Worm (Caenorhabditis elegans) whole organism, L3 larva: ENCODE data around the gene F43C1.7.

Experiments used
- R02D3.7 ChIP-seq: fragments of 150-350 bp; optimal IDR thresholded peaks from 2 replicates; lab custom pipeline; 2014; ENCODE audit warnings: missing biosample characterization, missing genetic modification characterization
- ZK546.5 ChIP-seq: sonication (generic microtip); optimal IDR thresholded peaks from 2 replicates; lab custom pipeline; 2017; ENCODE audit warnings: missing biosample characterization, missing genetic modification characterization
- aly-2 ChIP-seq: fragments of 150-350 bp; optimal IDR thresholded peaks from 2 replicates; lab custom pipeline; 2014; ENCODE audit warnings: missing biosample characterization, missing genetic modification characterization
- ceh-16 ChIP-seq: sonication (generic microtip); optimal IDR thresholded peaks from 2 replicates; lab custom pipeline; 2017; ENCODE audit warnings: missing biosample characterization, missing genetic modification characterization
- ceh-9 ChIP-seq: sonication (generic microtip); optimal IDR thresholded peaks from 2 replicates; lab custom pipeline; 2018; ENCODE audit warnings: missing biosample characterization, missing genetic modification characterization
- daf-12 ChIP-seq: fragments of 150-350 bp; optimal IDR thresholded peaks from 2 replicates; lab custom pipeline; 2014; ENCODE audit warnings: missing biosample characterization, missing genetic modification reagents, missing genetic modification characterization
- egl-27 ChIP-seq: sonication (generic microtip); optimal IDR thresholded peaks from 4 replicates; lab custom pipeline; 2017; ENCODE audit warnings: missing biosample characterization, missing genetic modification reagents, missing genetic modification characterization
- egl-5 ChIP-seq: fragments of 150-350 bp; optimal IDR thresholded peaks from 2 replicates; lab custom pipeline; 2017; ENCODE audit warnings: missing biosample characterization, missing genetic modification reagents, missing genetic modification characterization, inconsistent platforms
- elt-1 ChIP-seq: fragments of 150-350 bp; optimal IDR thresholded peaks from 2 replicates; lab custom pipeline; 2014; ENCODE audit warnings: missing biosample characterization, missing genetic modification characterization
- elt-2 ChIP-seq: sonication (generic microtip); optimal IDR thresholded peaks from 2 replicates; lab custom pipeline; 2016; ENCODE audit warnings: missing genetic modification reagents, mild to moderate bottlenecking, missing genetic modification characterization, missing compliant biosample characterization
- elt-3 ChIP-seq, 3 experiments: fragments of 150-350 bp in 1 of 3; sonication (generic microtip) in 2 of 3; optimal IDR thresholded peaks; 2 replicates in 2 of 3; 4 replicates in 1 of 3; lab custom pipeline; 2014 to 2017; ENCODE audit warnings: missing biosample characterization in 3 of 3, missing genetic modification characterization in 3 of 3
- eor-1 ChIP-seq, 2 experiments: fragments of 150-350 bp; optimal IDR thresholded peaks; 2 replicates each; lab custom pipeline; 2014 to 2018; ENCODE audit warnings: missing biosample characterization in 2 of 2, missing genetic modification characterization in 2 of 2
- fkh-2 ChIP-seq: fragments of 150-350 bp; optimal IDR thresholded peaks from 2 replicates; lab custom pipeline; 2014; ENCODE audit warnings: missing biosample characterization, missing genetic modification reagents, missing genetic modification characterization
- fos-1 ChIP-seq: fragments of 150-350 bp; optimal IDR thresholded peaks from 2 replicates; lab custom pipeline; 2014; ENCODE audit warnings: missing biosample characterization, missing genetic modification characterization
- hmg-11 ChIP-seq: sonication (generic microtip); optimal IDR thresholded peaks from 2 replicates; lab custom pipeline; 2016; ENCODE audit warnings: missing genetic modification characterization, missing compliant biosample characterization
- jun-1 ChIP-seq: fragments of 150-350 bp; optimal IDR thresholded peaks from 2 replicates; lab custom pipeline; 2014; ENCODE audit warnings: missing biosample characterization, missing genetic modification reagents, missing genetic modification characterization
- lin-15B ChIP-seq: fragments of 150-350 bp; optimal IDR thresholded peaks from 2 replicates; lab custom pipeline; 2014; ENCODE audit warnings: missing biosample characterization, missing genetic modification characterization
- lin-39 ChIP-seq: fragments of 150-350 bp; optimal IDR thresholded peaks from 2 replicates; lab custom pipeline; 2018; ENCODE audit warnings: missing biosample characterization, missing genetic modification reagents, missing genetic modification characterization
- lsy-12 ChIP-seq: sonication (generic microtip); optimal IDR thresholded peaks from 2 replicates; lab custom pipeline; 2016; ENCODE audit warnings: mild to moderate bottlenecking, missing genetic modification characterization, missing compliant biosample characterization
- mdl-1 ChIP-seq: fragments of 150-350 bp; optimal IDR thresholded peaks from 2 replicates; lab custom pipeline; 2014; ENCODE audit warnings: missing biosample characterization, missing genetic modification characterization
- mml-1 ChIP-seq: fragments of 150-350 bp; sonication (generic microtip); optimal IDR thresholded peaks from 3 replicates; lab custom pipeline; 2014; ENCODE audit warnings: missing biosample characterization, missing genetic modification characterization
- nfya-1 ChIP-seq: sonication (generic microtip); optimal IDR thresholded peaks from 2 replicates; lab custom pipeline; 2017; ENCODE audit warnings: missing genetic modification characterization, mild to moderate bottlenecking, missing compliant biosample characterization, antibody characterized with exemption, moderate library complexity; ENCODE audit not compliant: insufficient read depth
- nhr-11 ChIP-seq: fragments of 150-350 bp; optimal IDR thresholded peaks from 2 replicates; lab custom pipeline; 2014; ENCODE audit warnings: missing biosample characterization, missing genetic modification characterization
- nhr-12 ChIP-seq: fragments of 150-350 bp; optimal IDR thresholded peaks from 2 replicates; lab custom pipeline; 2014; ENCODE audit warnings: missing biosample characterization, missing genetic modification characterization
- nhr-23 ChIP-seq: fragments of 150-350 bp; optimal IDR thresholded peaks from 2 replicates; lab custom pipeline; 2014; ENCODE audit warnings: missing biosample characterization, missing genetic modification reagents, missing genetic modification characterization
- nhr-237 ChIP-seq: fragments of 150-350 bp; optimal IDR thresholded peaks from 2 replicates; lab custom pipeline; 2014; ENCODE audit warnings: missing biosample characterization, missing genetic modification characterization
- nhr-25 ChIP-seq: sonication (generic microtip); optimal IDR thresholded peaks from 2 replicates; lab custom pipeline; 2017; ENCODE audit warnings: missing biosample characterization, missing genetic modification characterization
- nhr-43 ChIP-seq: sonication (generic microtip); optimal IDR thresholded peaks from 2 replicates; lab custom pipeline; 2016; ENCODE audit warnings: mild to moderate bottlenecking, missing genetic modification characterization, missing compliant biosample characterization; ENCODE audit not compliant: poor library complexity, severe bottlenecking
- nhr-76 ChIP-seq: fragments of 150-350 bp; sonication (generic microtip); optimal IDR thresholded peaks from 5 replicates; lab custom pipeline; 2014; ENCODE audit warnings: missing biosample characterization, missing genetic modification characterization
- nhr-77 ChIP-seq: fragments of 150-350 bp; optimal IDR thresholded peaks from 2 replicates; lab custom pipeline; 2014; ENCODE audit warnings: missing biosample characterization, missing genetic modification characterization
- pha-4 ChIP-seq: fragments of 150-350 bp; optimal IDR thresholded peaks from 2 replicates; lab custom pipeline; 2014; ENCODE audit warnings: missing biosample characterization, missing genetic modification reagents, missing genetic modification characterization
- pqm-1 ChIP-seq: fragments of 150-350 bp; optimal IDR thresholded peaks from 2 replicates; lab custom pipeline; 2017; ENCODE audit warnings: missing biosample characterization, missing genetic modification characterization, inconsistent platforms
- sea-2 ChIP-seq: fragments of 150-350 bp; sonication (generic microtip); optimal IDR thresholded peaks from 4 replicates; lab custom pipeline; 2014; ENCODE audit warnings: missing biosample characterization, missing genetic modification reagents, missing genetic modification characterization
- skn-1 ChIP-seq: fragments of 150-350 bp; optimal IDR thresholded peaks from 2 replicates; lab custom pipeline; 2014; ENCODE audit warnings: missing biosample characterization, missing genetic modification characterization
- snpc-4 ChIP-seq: fragments of 150-350 bp; optimal IDR thresholded peaks from 2 replicates; lab custom pipeline; 2014; ENCODE audit warnings: missing biosample characterization, missing genetic modification characterization
- tbx-2 ChIP-seq: sonication (generic microtip); optimal IDR thresholded peaks from 2 replicates; lab custom pipeline; 2016; ENCODE audit warnings: mild to moderate bottlenecking, missing genetic modification characterization, missing compliant biosample characterization
- zag-1 ChIP-seq: fragments of 150-350 bp; optimal IDR thresholded peaks from 2 replicates; lab custom pipeline; 2014; ENCODE audit warnings: missing biosample characterization, missing genetic modification characterization
- ztf-11 ChIP-seq: fragments of 150-350 bp; optimal IDR thresholded peaks from 2 replicates; lab custom pipeline; 2014; ENCODE audit warnings: missing biosample characterization, missing genetic modification characterization
- ztf-4 ChIP-seq: fragments of 150-350 bp; optimal IDR thresholded peaks from 2 replicates; lab custom pipeline; 2014; ENCODE audit warnings: missing biosample characterization, missing genetic modification characterization

F43C1.7 gene

DNA sequence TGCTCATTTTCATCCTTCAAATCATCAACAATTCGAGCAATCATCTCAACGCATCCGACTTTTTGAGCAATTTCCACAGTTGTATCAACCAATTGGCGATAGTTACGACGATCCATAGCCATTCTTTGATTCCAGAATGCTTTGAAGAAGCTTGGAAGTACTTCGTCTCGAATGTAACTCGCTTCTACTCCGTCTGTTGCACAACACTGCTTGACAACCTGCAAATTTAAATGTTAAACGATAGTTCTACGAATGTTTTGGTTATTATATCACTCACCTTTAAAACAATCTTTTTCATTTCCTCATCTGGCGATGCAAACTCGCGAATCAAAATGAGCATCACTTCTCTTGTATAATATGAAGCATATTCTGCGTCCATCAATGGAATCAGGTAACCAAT lies 23.5 kb upstream of the F43C1.7 start:
- no peak for TF ChIP-seq ztf-11
- no peak for TF ChIP-seq jun-1 (tag; lab: Kevin White, UChicago)
- no peak for TF ChIP-seq daf-12 (tag; lab: Kevin White, UChicago)
- no peak for TF ChIP-seq lin-15B (tag; lab: Kevin White, UChicago)
- no peak for TF ChIP-seq sea-2 (GFP tag; lab: Kevin White, UChicago)
- TF ChIP-seq nhr-12 (tag; lab: Kevin White, UChicago): no peak
- TF ChIP-seq mdl-1 (tag; lab: Kevin White, UChicago): no peak
- TF ChIP-seq nhr-237 (tag; lab: Kevin White, UChicago): no peak
- TF ChIP-seq lsy-12 (tag; lab: Kevin White, UChicago): no peak
- TF ChIP-seq R02D3.7 (tag; lab: Kevin White, UChicago): no peak
- TF ChIP-seq ZK546.5 (tag; lab: Kevin White, UChicago): no peak
- TF ChIP-seq skn-1 (tag; lab: Kevin White, UChicago): no peak
- TF ChIP-seq ceh-9 (tag; lab: Kevin White, UChicago): no peak
- TF ChIP-seq egl-5: no peak
- TF ChIP-seq nhr-76 (tag; lab: Kevin White, UChicago): no peak
- TF ChIP-seq nhr-77 (tag; lab: Kevin White, UChicago): no peak
- no peak for TF ChIP-seq elt-3 (tag; optimal IDR thresholded peaks at IDR 0.05; lab: Kevin White, UChicago)
- no peak for TF ChIP-seq nhr-23
- TF ChIP-seq nfya-1 (tag; lab: Kevin White, UChicago): no peak
- TF ChIP-seq elt-2 (tag; lab: Kevin White, UChicago): no peak
- TF ChIP-seq, all 47 proteins: peak for 0

ce11 chrIII:4263048-4263447 lies 20.7 kb upstream of the F43C1.7 start, which contains the start of gene T08A11.1:
TSS of gene T08A11.1 (minus strand) at chrIII:4263148.
- TF ChIP-seq fkh-2 (no peak), mdl-1 (tag; lab: Kevin White, UChicago) (no peak), pha-4 (tag; lab: Kevin White, UChicago) (no peak)

- TF ChIP-seq hmg-11 (tag; lab: Kevin White, UChicago): no peak
- TF ChIP-seq elt-3 (tag; optimal IDR thresholded peaks at IDR 0.05; lab: Kevin White, UChicago): no peak
- TF ChIP-seq zag-1 (tag; lab: Kevin White, UChicago): no peak
- TF ChIP-seq nhr-23: no peak
- TF ChIP-seq eor-1 (tag; optimal IDR thresholded peaks at IDR 0.05; lab: Kevin White, UChicago): no peak
- TF ChIP-seq skn-1 (tag; lab: Kevin White, UChicago): no peak
- TF ChIP-seq nhr-25 (tag; lab: Kevin White, UChicago): no peak
- no peak for TF ChIP-seq elt-1
- no peak for TF ChIP-seq ztf-4 (tag; lab: Kevin White, UChicago)
- TF ChIP-seq lin-39 (tag; lab: Kevin White, UChicago): no peak
- no peak for TF ChIP-seq lin-15B (tag; lab: Kevin White, UChicago)
- no peak for TF ChIP-seq nhr-76 (tag; lab: Kevin White, UChicago)
- no peak for TF ChIP-seq fkh-2
- no peak for TF ChIP-seq snpc-4
- no peak for TF ChIP-seq fos-1 (tag; lab: Kevin White, UChicago)
- TF ChIP-seq nhr-11: no peak
- no peak for TF ChIP-seq jun-1 (tag; lab: Kevin White, UChicago)
- TF ChIP-seq nhr-77 (tag; lab: Kevin White, UChicago): no peak
- TF ChIP-seq pqm-1: no peak
These were observed 15.5 kb upstream of the F43C1.7 start for ce11 chrIII:4257896-4258295.

DNA sequence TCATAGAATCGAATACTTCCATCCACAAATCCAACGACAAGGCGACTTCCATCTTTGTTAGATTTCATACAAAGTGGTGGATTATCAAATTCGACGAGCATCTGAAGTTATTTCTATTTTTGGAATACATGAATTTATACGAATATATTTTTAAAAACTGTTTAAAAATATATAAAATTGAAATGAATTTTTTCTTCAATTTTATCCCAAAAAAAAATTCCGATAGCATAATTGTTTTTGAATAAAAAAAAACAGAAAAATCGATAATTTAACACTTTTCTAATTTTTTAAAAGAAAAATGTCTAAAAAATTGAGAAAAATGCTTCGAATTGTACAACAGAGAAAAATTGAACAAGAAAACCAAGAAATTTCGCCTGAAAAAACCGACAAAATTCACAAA lies 5.2 kb upstream of the F43C1.7 start, which contains the start of gene Y44F5A.1:
Y44F5A.1 (minus strand) TSS at position 101 of the 400 bp plus-strand sequence.
- TF ChIP-seq ceh-16 (tag; lab: Kevin White, UChicago): no peak
- no peak for TF ChIP-seq hmg-11 (tag; lab: Kevin White, UChicago)
- TF ChIP-seq nhr-76 (tag; lab: Kevin White, UChicago): no peak
- TF ChIP-seq nhr-77 (tag; lab: Kevin White, UChicago): no peak
- TF ChIP-seq aly-2 (tag; lab: Kevin White, UChicago): no peak
- no peak for TF ChIP-seq mml-1 (tag; lab: Kevin White, UChicago)
- no peak for TF ChIP-seq daf-12 (tag; lab: Kevin White, UChicago)
- no peak for TF ChIP-seq nhr-25 (tag; lab: Kevin White, UChicago)
- no peak for TF ChIP-seq nfya-1 (tag; lab: Kevin White, UChicago)
- no peak for TF ChIP-seq egl-27
- no peak for TF ChIP-seq nhr-43 (tag; lab: Kevin White, UChicago)
- TF ChIP-seq nhr-12 (tag; lab: Kevin White, UChicago): no peak
- no peak for TF ChIP-seq ztf-4 (tag; lab: Kevin White, UChicago)
- no peak for TF ChIP-seq tbx-2
- no peak for TF ChIP-seq elt-2 (tag; lab: Kevin White, UChicago)
- TF ChIP-seq ZK546.5 (tag; lab: Kevin White, UChicago): no peak
- no peak for TF ChIP-seq nhr-237 (tag; lab: Kevin White, UChicago)
- no peak for TF ChIP-seq ceh-9 (tag; lab: Kevin White, UChicago)
